Fruit fly (Drosophila melanogaster) whole organism, embryonic: ENCODE data around the gene Ide.

Experiments
- Atf3 ChIP-seq: fragments of 200-800 bp; sonication (Bioruptor generic); optimal IDR thresholded peaks from 3 replicates; lab custom pipeline; 2016; ENCODE audit warnings: missing biosample characterization, missing genetic modification characterization
- CG12071 ChIP-seq: fragments of 200-800 bp; sonication (Bioruptor generic); optimal IDR thresholded peaks from 3 replicates; lab custom pipeline; 2018; ENCODE audit warnings: missing biosample characterization, mild to moderate bottlenecking, missing genetic modification characterization
- CG14710 ChIP-seq: fragments of 200-800 bp; sonication (Bioruptor generic); optimal IDR thresholded peaks from 3 replicates; lab custom pipeline; 2019; ENCODE audit warnings: missing biosample characterization, mild to moderate bottlenecking, missing genetic modification characterization, moderate library complexity
- CG1603 ChIP-seq: fragments of 200-800 bp; sonication (Bioruptor generic); optimal IDR thresholded peaks from 2 replicates; lab custom pipeline; 2019; ENCODE audit warnings: missing biosample characterization, mild to moderate bottlenecking, missing genetic modification characterization, moderate library complexity
- CG17568 ChIP-seq: fragments of 200-800 bp; sonication (Bioruptor generic); optimal IDR thresholded peaks from 2 replicates; lab custom pipeline; 2018; ENCODE audit warnings: missing biosample characterization, mild to moderate bottlenecking, missing genetic modification characterization, moderate library complexity
- CG2129 ChIP-seq: fragments of 200-800 bp; sonication (Bioruptor generic); IDR thresholded peaks from 2 replicates; pipeline ENCODE4 v1.3.6; 2022; ENCODE audit warnings: missing biosample characterization, missing genetic modification characterization; ENCODE audit not compliant: partially characterized antibody
- CG2712 ChIP-seq: fragments of 200-800 bp; optimal IDR thresholded peaks from 3 replicates; lab custom pipeline; 2019; ENCODE audit warnings: missing biosample characterization, mild to moderate bottlenecking, missing genetic modification characterization, moderate library complexity
- CG3726 ChIP-seq: fragments of 200-800 bp; sonication (Bioruptor generic); IDR thresholded peaks from 3 replicates; pipeline ENCODE4, ENCODE4 v1.3.6; 2022; ENCODE audit warnings: missing biosample characterization, missing genetic modification characterization
- CG4360 ChIP-seq: fragments of 200-800 bp; sonication (Bioruptor generic); IDR thresholded peaks from 2 replicates; pipeline ENCODE4 v1.3.6; 2022; ENCODE audit warnings: missing biosample characterization, missing genetic modification characterization
- CG6791 ChIP-seq: fragments of 200-800 bp; sonication (Bioruptor generic); IDR thresholded peaks from 3 replicates; pipeline ENCODE4 v1.3.6; 2022; ENCODE audit warnings: missing biosample characterization, missing genetic modification characterization; ENCODE audit not compliant: partially characterized antibody
- CG7786 ChIP-seq: fragments of 200-800 bp; sonication (Bioruptor generic); optimal IDR thresholded peaks from 2 replicates; lab custom pipeline; 2016; ENCODE audit warnings: missing biosample characterization, missing genetic modification characterization
- CG8944 ChIP-seq: fragments of 200-800 bp; sonication (Bioruptor generic); optimal IDR thresholded peaks from 3 replicates; lab custom pipeline; 2016; ENCODE audit warnings: missing biosample characterization, missing genetic modification characterization
- D ChIP-seq, 2 experiments: fragments of 200-800 bp in 1 of 2; fragments of >200 bp in 1 of 2; sonication (Bioruptor generic) in 1 of 2; optimal IDR thresholded peaks; 2 replicates in 1 of 2; 3 replicates in 1 of 2; lab custom pipeline; 2017; ENCODE audit warnings: mild to moderate bottlenecking in 1 of 2, missing biosample characterization in 1 of 2, missing genetic modification characterization in 1 of 2, missing genetic modification reagents in 1 of 2
- D19A ChIP-seq: fragments of 200-800 bp; optimal IDR thresholded peaks from 3 replicates; lab custom pipeline; 2019; ENCODE audit warnings: missing biosample characterization, mild to moderate bottlenecking, missing genetic modification characterization, moderate library complexity
- Dad ChIP-seq: fragments of 200-800 bp; sonication (Bioruptor generic); optimal IDR thresholded peaks from 3 replicates; lab custom pipeline; 2016; ENCODE audit warnings: missing biosample characterization, missing genetic modification characterization
- Doc2 ChIP-seq: fragments of 200-800 bp; sonication (Bioruptor generic); IDR thresholded peaks from 2 replicates; pipeline ENCODE4 v1.3.6; 2022; ENCODE audit warnings: missing biosample characterization, missing genetic modification characterization
- E2f2 ChIP-seq: fragments of 200-800 bp; sonication (Bioruptor generic); IDR thresholded peaks from 2 replicates; pipeline ENCODE4 v1.3.6; 2022; ENCODE audit warnings: missing biosample characterization, missing genetic modification characterization
- ERR ChIP-seq: fragments of 200-800 bp; sonication (Bioruptor generic); optimal IDR thresholded peaks from 2 replicates; lab custom pipeline; 2016; ENCODE audit warnings: missing biosample characterization, missing genetic modification characterization
- Eip74EF ChIP-seq, 2 experiments: fragments of 200-800 bp in 1 of 2; fragments of >200 bp in 1 of 2; sonication (Bioruptor generic) in 1 of 2; optimal IDR thresholded peaks; 2 replicates each; lab custom pipeline; 2017 to 2019; ENCODE audit warnings: missing biosample characterization in 2 of 2, missing genetic modification characterization in 2 of 2, mild to moderate bottlenecking in 1 of 2, moderate library complexity in 1 of 2
- Fer3 ChIP-seq: fragments of 200-800 bp; sonication (Bioruptor generic); optimal IDR thresholded peaks from 2 replicates; lab custom pipeline; 2018; ENCODE audit warnings: missing biosample characterization, mild to moderate bottlenecking, missing genetic modification characterization, moderate library complexity
- Hmr ChIP-seq: fragments of 200-800 bp; sonication (Bioruptor generic); optimal IDR thresholded peaks from 3 replicates; lab custom pipeline; 2017; ENCODE audit warnings: mild to moderate bottlenecking, missing biosample characterization, missing genetic modification reagents, missing genetic modification characterization
- MTF-1 ChIP-seq: fragments of 200-800 bp; sonication (Bioruptor generic); optimal IDR thresholded peaks from 2 replicates; lab custom pipeline; 2018; ENCODE audit warnings: missing biosample characterization, mild to moderate bottlenecking, missing genetic modification characterization, borderline replicate concordance
- Mrtf ChIP-seq: fragments of 200-800 bp; sonication (Bioruptor generic); IDR thresholded peaks from 3 replicates; pipeline ENCODE4 v1.3.6; 2022; ENCODE audit warnings: missing biosample characterization, missing genetic modification characterization
- Nf-YA ChIP-seq: fragments of 200-800 bp; sonication (Bioruptor generic); IDR thresholded peaks from 2 replicates; pipeline ENCODE4 v1.3.6; 2022; ENCODE audit warnings: missing biosample characterization, missing genetic modification characterization
- Stat92E ChIP-seq, 3 experiments: fragments of >200 bp in 2 of 3; fragments of 200-800 bp in 1 of 3; sonication (Bioruptor generic) in 1 of 3; optimal IDR thresholded peaks; 2 replicates each; lab custom pipeline; 2017 to 2019; ENCODE audit warnings: missing biosample characterization in 3 of 3, missing genetic modification characterization in 3 of 3, mild to moderate bottlenecking in 1 of 3, moderate library complexity in 1 of 3
- Vsx1 ChIP-seq: fragments of 200-800 bp; sonication (Bioruptor generic); optimal IDR thresholded peaks from 2 replicates; lab custom pipeline; 2017; ENCODE audit warnings: missing biosample characterization, mild to moderate bottlenecking, missing genetic modification characterization, missing genetic modification reagents
- Xrp1 ChIP-seq: fragments of 200-800 bp; sonication (Bioruptor generic); IDR thresholded peaks from 2 replicates; pipeline ENCODE4 v1.3.6; 2022; ENCODE audit warnings: missing biosample characterization, missing genetic modification characterization
- YL-1 ChIP-seq: fragments of 200-800 bp; sonication (Bioruptor generic); optimal IDR thresholded peaks from 3 replicates; lab custom pipeline; 2017; ENCODE audit warnings: missing biosample characterization, mild to moderate bottlenecking, missing genetic modification characterization
- bbx ChIP-seq: fragments of 200-800 bp; sonication (Bioruptor generic); IDR thresholded peaks from 2 replicates; pipeline ENCODE4 v1.3.6; 2022; ENCODE audit warnings: missing biosample characterization, missing genetic modification characterization; ENCODE audit not compliant: partially characterized antibody
- croc ChIP-seq: fragments of 200-800 bp; sonication (Bioruptor generic); conservative IDR thresholded peaks from 3 replicates; pipeline ENCODE4 v1.3.6; 2022; ENCODE audit warnings: missing biosample characterization, missing genetic modification characterization
- crol ChIP-seq: fragments of 200-800 bp; sonication (Bioruptor generic); IDR thresholded peaks from 2 replicates; pipeline ENCODE4 v1.3.6; 2022; ENCODE audit warnings: missing biosample characterization, missing genetic modification characterization
- da ChIP-seq: fragments of 200-800 bp; sonication (Bioruptor generic); optimal IDR thresholded peaks from 2 replicates; lab custom pipeline; 2016; ENCODE audit warnings: missing biosample characterization, missing genetic modification characterization
- dati ChIP-seq: fragments of 200-800 bp; sonication (Bioruptor generic); IDR thresholded peaks from 2 replicates; pipeline ENCODE4 v1.3.6; 2022; ENCODE audit warnings: missing biosample characterization, missing genetic modification characterization
- dysf ChIP-seq: fragments of 200-800 bp; sonication (Bioruptor generic); IDR thresholded peaks from 3 replicates; pipeline ENCODE4 v1.3.6; 2022; ENCODE audit warnings: missing biosample characterization, missing genetic modification characterization
- emc ChIP-seq: fragments of 200-800 bp; sonication (Bioruptor generic); optimal IDR thresholded peaks from 2 replicates; lab custom pipeline; 2016; ENCODE audit warnings: missing biosample characterization, missing genetic modification characterization
- eve ChIP-seq, 2 experiments: fragments of >200 bp; optimal IDR thresholded peaks; 2 replicates each; lab custom pipeline; 2017; ENCODE audit warnings: missing biosample characterization in 2 of 2, missing genetic modification characterization in 2 of 2
- ewg ChIP-seq: fragments of 200-800 bp; sonication (Bioruptor generic); optimal IDR thresholded peaks from 3 replicates; lab custom pipeline; 2017; ENCODE audit warnings: mild to moderate bottlenecking, missing biosample characterization, missing genetic modification reagents, missing genetic modification characterization
- fd3F ChIP-seq: fragments of 200-800 bp; sonication (Bioruptor generic); optimal IDR thresholded peaks from 2 replicates; lab custom pipeline; 2018; ENCODE audit warnings: missing biosample characterization, mild to moderate bottlenecking, missing genetic modification characterization, moderate library complexity
- gsb ChIP-seq: fragments of 200-800 bp; sonication (Bioruptor generic); IDR thresholded peaks from 2 replicates; pipeline ENCODE4 v1.3.6; 2022; ENCODE audit warnings: missing biosample characterization, missing genetic modification characterization
- ham ChIP-seq: fragments of 200-800 bp; sonication (Bioruptor generic); IDR thresholded peaks from 2 replicates; pipeline ENCODE4 v1.3.6; 2022; ENCODE audit warnings: missing biosample characterization, missing genetic modification characterization
- hbn ChIP-seq: fragments of 200-800 bp; sonication (Bioruptor generic); IDR thresholded peaks from 2 replicates; pipeline ENCODE4 v1.3.6; 2022; ENCODE audit warnings: missing biosample characterization, missing genetic modification characterization; ENCODE audit not compliant: partially characterized antibody
- mld ChIP-seq: fragments of 200-800 bp; sonication (Bioruptor generic); IDR thresholded peaks from 3 replicates; pipeline ENCODE4 v1.3.6; 2022; ENCODE audit warnings: missing biosample characterization, missing genetic modification characterization; ENCODE audit not compliant: partially characterized antibody
- nerfin-2 ChIP-seq: fragments of 200-800 bp; sonication (Bioruptor generic); IDR thresholded peaks from 2 replicates; pipeline ENCODE4 v1.3.6; 2022; ENCODE audit warnings: missing biosample characterization, missing genetic modification characterization; ENCODE audit not compliant: partially characterized antibody
- odd ChIP-seq: fragments of 200-800 bp; sonication (Bioruptor generic); optimal IDR thresholded peaks from 2 replicates; lab custom pipeline; 2017; ENCODE audit warnings: missing biosample characterization, mild to moderate bottlenecking, missing genetic modification characterization
- onecut ChIP-seq: fragments of 200-800 bp; sonication (Bioruptor generic); IDR thresholded peaks from 2 replicates; pipeline ENCODE4 v1.3.6; 2022; ENCODE audit warnings: missing biosample characterization, missing genetic modification characterization
- pfk ChIP-seq: fragments of 200-800 bp; sonication (Bioruptor generic); optimal IDR thresholded peaks from 2 replicates; lab custom pipeline; 2018; ENCODE audit warnings: missing biosample characterization, mild to moderate bottlenecking, missing genetic modification characterization, moderate library complexity
- sens-2 ChIP-seq: fragments of 200-800 bp; sonication (Bioruptor generic); IDR thresholded peaks from 2 replicates; pipeline ENCODE4 v1.3.6; 2022; ENCODE audit warnings: missing biosample characterization, missing genetic modification characterization
- tna ChIP-seq: fragments of 200-800 bp; sonication (Bioruptor generic); IDR thresholded peaks from 2 replicates; pipeline ENCODE4 v1.3.6; 2022; ENCODE audit warnings: missing biosample characterization, missing genetic modification characterization; ENCODE audit not compliant: partially characterized antibody
- vnd ChIP-seq: fragments of 200-800 bp; sonication (Bioruptor generic); IDR thresholded peaks from 3 replicates; pipeline ENCODE4 v1.3.6; 2022; ENCODE audit warnings: missing biosample characterization, missing genetic modification characterization; ENCODE audit not compliant: partially characterized antibody
- zfh2 ChIP-seq: fragments of 200-800 bp; sonication (Bioruptor generic); optimal IDR thresholded peaks from 2 replicates; lab custom pipeline; 2016; ENCODE audit warnings: missing biosample characterization, missing genetic modification characterization

The Ide gene

dm6 chr3L:20393357-20393756 is 17.7 kb upstream of the Ide start, which contains the start of gene CG33969 (continued):
- TF ChIP-seq ewg (GFP tag; lab: Kevin White, UChicago) (no peak), dysf (no peak), Xrp1 (GFP tag; lab: Robert Waterston, UW) (no peak), eve (GFP tag; optimal IDR thresholded peaks at IDR 0.05; lab: Kevin White, UChicago) (no peak), CG2129 (GFP tag; lab: Robert Waterston, UW) (no peak), CG2712 (tag; lab: Kevin White, UChicago) (no peak), ERR (GFP tag; lab: Kevin White, UChicago) (no peak), CG8944 (GFP tag; lab: Kevin White, UChicago) (no peak), Atf3 (GFP tag; lab: Kevin White, UChicago) (no peak), mld (GFP tag; lab: Robert Waterston, UW) (no peak), dati (GFP tag; lab: Robert Waterston, UW) (no peak), zfh2 (GFP tag; lab: Kevin White, UChicago) (no peak), ham (GFP tag; lab: Robert Waterston, UW) (no peak), croc (GFP tag; lab: Robert Waterston, UW) (no peak), CG6791 (GFP tag; lab: Robert Waterston, UW) (no peak), vnd (no peak), CG3726 (GFP tag; lab: Robert Waterston, UW) (no peak), Hmr (GFP tag; lab: Kevin White, UChicago) (no peak), Stat92E (GFP tag; optimal IDR thresholded peaks at IDR 0.05; lab: Kevin White, UChicago) (no peak), CG17568 (GFP tag; lab: Kevin White, UChicago) (no peak), D (optimal IDR thresholded peaks at IDR 0.05; lab: Kevin White, UChicago) (no peak), D (GFP tag; optimal IDR thresholded peaks at IDR 0.05; lab: Kevin White, UChicago) (no peak), hbn (GFP tag; lab: Robert Waterston, UW) (peak; percentile 32; the same call in 1 of the 2 replicates), CG12071 (GFP tag; lab: Kevin White, UChicago) (no peak), odd (GFP tag; lab: Kevin White, UChicago) (no peak), Dad (GFP tag; lab: Kevin White, UChicago) (no peak), CG7786 (GFP tag; lab: Kevin White, UChicago) (no peak), Mrtf (no peak), Vsx1 (GFP tag; lab: Kevin White, UChicago) (peak; percentile 20), D19A (tag; lab: Kevin White, UChicago) (no peak), CG1603 (tag; lab: Kevin White, UChicago) (peak; percentile 66), nerfin-2 (no peak), Fer3 (tag; lab: Kevin White, UChicago) (no peak), crol (GFP tag; lab: Robert Waterston, UW) (no peak), CG14710 (peak; percentile 21), bbx (GFP tag; lab: Robert Waterston, UW) (peak; percentile 44; the same call in 1 of the 2 replicates), E2f2 (GFP tag; lab: Robert Waterston, UW) (peak; percentile 37; the same call in 1 of the 2 replicates), MTF-1 (GFP tag; lab: Kevin White, UChicago) (no peak), fd3F (no peak), Eip74EF (GFP tag; optimal IDR thresholded peaks at IDR 0.05; lab: Kevin White, UChicago) (no peak), Nf-YA (GFP tag; lab: Robert Waterston, UW) (no peak), tna (GFP tag; lab: Robert Waterston, UW) (no peak), gsb (GFP tag; lab: Robert Waterston, UW) (no peak), CG4360 (GFP tag; lab: Robert Waterston, UW) (no peak), sens-2 (no peak), Doc2 (no peak), emc (GFP tag; lab: Kevin White, UChicago) (no peak), YL-1 (GFP tag; lab: Kevin White, UChicago) (peak; percentile 58), da (GFP tag; lab: Kevin White, UChicago) (no peak), pfk (no peak), onecut (GFP tag; lab: Robert Waterston, UW) (peak; percentile 92)
